Worm (Caenorhabditis elegans) whole organism, L4 larva: ENCODE measurements around the gene moa-1.
A peak's percentile ranks its signal among the peaks of the same experiment; 100 is the strongest.

ENCODE experiments used
- D1046.2 ChIP-seq: fragments of 200-800 bp; sonication (Bioruptor generic); IDR thresholded peaks from 2 replicates; pipeline ENCODE4 v1.3.6; 2022; ENCODE audit warnings: missing genetic modification characterization, missing compliant biosample characterization
- F10B5.3 ChIP-seq: sonication (generic microtip); optimal IDR thresholded peaks from 2 replicates; lab custom pipeline; 2016; ENCODE audit warnings: mild to moderate bottlenecking, missing genetic modification characterization, missing compliant biosample characterization
- F37D6.2 ChIP-seq: sonication (generic microtip); optimal IDR thresholded peaks from 2 replicates; lab custom pipeline; 2016; ENCODE audit warnings: mild to moderate bottlenecking, missing genetic modification characterization, missing compliant biosample characterization
- R02D3.7 ChIP-seq: fragments of 150-350 bp; sonication (generic microtip); optimal IDR thresholded peaks from 3 replicates; lab custom pipeline; 2014; ENCODE audit warnings: missing biosample characterization, missing genetic modification characterization
- T20F7.1 ChIP-seq: fragments of 200-800 bp; sonication (Bioruptor generic); optimal IDR thresholded peaks from 2 replicates; lab custom pipeline; 2018; ENCODE audit warnings: mild to moderate bottlenecking, missing genetic modification characterization, missing compliant biosample characterization
- Y75B8A.6 ChIP-seq: fragments of 200-800 bp; sonication (Bioruptor generic); IDR thresholded peaks from 2 replicates; pipeline ENCODE4 v1.3.6; 2022; ENCODE audit warnings: missing genetic modification reagents, missing genetic modification characterization, missing compliant biosample characterization
- ZK337.2 ChIP-seq: fragments of 200-800 bp; sonication (Bioruptor generic); IDR thresholded peaks from 2 replicates; pipeline ENCODE4 v1.3.6; 2022; ENCODE audit warnings: missing genetic modification reagents, missing genetic modification characterization, missing compliant biosample characterization
- ZK546.5 ChIP-seq, 2 experiments: sonication (generic microtip); optimal IDR thresholded peaks; 2 replicates each; lab custom pipeline; 2017; ENCODE audit warnings: missing biosample characterization in 2 of 2, missing genetic modification characterization in 2 of 2
- aly-2 ChIP-seq: sonication (generic microtip); optimal IDR thresholded peaks from 2 replicates; lab custom pipeline; 2018; ENCODE audit warnings: missing biosample characterization, missing genetic modification characterization
- ama-1 ChIP-seq: fragments of 150-350 bp; optimal IDR thresholded peaks from 2 replicates; lab custom pipeline; 2014; ENCODE audit warnings: inconsistent platforms, mixed read lengths
- arid-1 ChIP-seq: fragments of 200-800 bp; sonication (Bioruptor generic); conservative IDR thresholded peaks from 2 replicates; pipeline ENCODE4 v1.3.6; 2022; ENCODE audit warnings: missing genetic modification reagents, missing genetic modification characterization, missing compliant biosample characterization
- attf-4 ChIP-seq: sonication (generic microtip); optimal IDR thresholded peaks from 3 replicates; lab custom pipeline; 2017; ENCODE audit warnings: missing biosample characterization, missing genetic modification characterization
- ceh-32 ChIP-seq: sonication (generic microtip); optimal IDR thresholded peaks from 2 replicates; lab custom pipeline; 2016; ENCODE audit warnings: mild to moderate bottlenecking, missing genetic modification characterization, missing compliant biosample characterization; ENCODE audit not compliant: poor library complexity
- ceh-44 ChIP-seq: fragments of 200-800 bp; sonication (Bioruptor generic); IDR thresholded peaks from 2 replicates; pipeline ENCODE4 v1.3.6; 2022; ENCODE audit warnings: missing genetic modification reagents, missing genetic modification characterization, missing compliant biosample characterization
- ceh-62 ChIP-seq: sonication (generic microtip); optimal IDR thresholded peaks from 2 replicates; lab custom pipeline; 2017; ENCODE audit warnings: missing biosample characterization, missing genetic modification characterization
- ces-1 ChIP-seq: fragments of 150-350 bp; sonication (generic microtip); optimal IDR thresholded peaks from 4 replicates; lab custom pipeline; 2014; ENCODE audit warnings: missing biosample characterization, missing genetic modification reagents, missing genetic modification characterization
- cey-2 ChIP-seq: sonication (generic microtip); optimal IDR thresholded peaks from 3 replicates; lab custom pipeline; 2017; ENCODE audit warnings: missing genetic modification characterization, mild to moderate bottlenecking, missing compliant biosample characterization, antibody characterized with exemption, borderline replicate concordance; ENCODE audit not compliant: insufficient read depth
- dve-1 ChIP-seq: sonication (generic microtip); optimal IDR thresholded peaks from 2 replicates; lab custom pipeline; 2017; ENCODE audit warnings: antibody characterized with exemption, mild to moderate bottlenecking, missing genetic modification characterization, missing compliant biosample characterization; ENCODE audit not compliant: insufficient read depth
- egl-27 ChIP-seq: sonication (generic microtip); optimal IDR thresholded peaks from 3 replicates; lab custom pipeline; 2017; ENCODE audit warnings: missing biosample characterization, missing genetic modification reagents, missing genetic modification characterization
- fkh-10 ChIP-seq: fragments of 150-350 bp; optimal IDR thresholded peaks from 2 replicates; lab custom pipeline; 2014; ENCODE audit warnings: missing biosample characterization, missing genetic modification reagents, missing genetic modification characterization
- fos-1 ChIP-seq: fragments of 150-350 bp; optimal IDR thresholded peaks from 2 replicates; lab custom pipeline; 2014; ENCODE audit warnings: missing biosample characterization, missing genetic modification characterization
- hlh-11 ChIP-seq: fragments of 200-800 bp; sonication (Bioruptor generic); optimal IDR thresholded peaks from 2 replicates; lab custom pipeline; 2018; ENCODE audit warnings: mild to moderate bottlenecking, missing genetic modification characterization, missing compliant biosample characterization
- hlh-30 ChIP-seq: sonication (generic microtip); optimal IDR thresholded peaks from 2 replicates; lab custom pipeline; 2017; ENCODE audit warnings: antibody characterized with exemption, mild to moderate bottlenecking, missing genetic modification characterization, missing compliant biosample characterization; ENCODE audit not compliant: insufficient read depth
- lin-13 ChIP-seq: fragments of 150-350 bp; optimal IDR thresholded peaks from 2 replicates; lab custom pipeline; 2014; ENCODE audit warnings: missing biosample characterization, missing genetic modification reagents, missing genetic modification characterization
- lin-29 ChIP-seq: fragments of 200-800 bp; sonication (Bioruptor generic); IDR thresholded peaks from 2 replicates; pipeline ENCODE4 v1.3.6; 2022; ENCODE audit warnings: missing genetic modification reagents, missing genetic modification characterization, missing compliant biosample characterization
- mep-1 ChIP-seq: fragments of 150-350 bp; sonication (generic microtip); optimal IDR thresholded peaks from 3 replicates; lab custom pipeline; 2014; ENCODE audit warnings: missing biosample characterization, missing genetic modification characterization
- mes-2 ChIP-seq: sonication (generic microtip); optimal IDR thresholded peaks from 2 replicates; lab custom pipeline; 2016; ENCODE audit warnings: missing genotype, mild to moderate bottlenecking, missing genetic modification characterization, missing compliant biosample characterization; ENCODE audit not compliant: poor library complexity, severe bottlenecking
- nhr-11 ChIP-seq: fragments of 150-350 bp; optimal IDR thresholded peaks from 2 replicates; lab custom pipeline; 2014; ENCODE audit warnings: missing biosample characterization, missing genetic modification characterization
- nhr-237 ChIP-seq: sonication (generic microtip); optimal IDR thresholded peaks from 2 replicates; lab custom pipeline; 2017; ENCODE audit warnings: missing biosample characterization, missing genetic modification characterization
- nhr-25 ChIP-seq: sonication (generic microtip); optimal IDR thresholded peaks from 2 replicates; lab custom pipeline; 2017; ENCODE audit warnings: missing genetic modification characterization, mild to moderate bottlenecking, missing compliant biosample characterization, antibody characterized with exemption, moderate library complexity, borderline replicate concordance; ENCODE audit not compliant: insufficient read depth
- nhr-41 ChIP-seq: fragments of 200-800 bp; sonication (Bioruptor generic); IDR thresholded peaks from 2 replicates; pipeline ENCODE4 v1.3.6; 2022; ENCODE audit warnings: missing genetic modification reagents, missing genetic modification characterization, missing compliant biosample characterization
- nhr-6 ChIP-seq: fragments of 150-350 bp; optimal IDR thresholded peaks from 2 replicates; lab custom pipeline; 2014; ENCODE audit warnings: missing biosample characterization, missing genetic modification characterization
- nhr-76 ChIP-seq: fragments of 150-350 bp; optimal IDR thresholded peaks from 2 replicates; lab custom pipeline; 2014; ENCODE audit warnings: missing biosample characterization, missing genetic modification characterization
- pha-4 ChIP-seq, 2 experiments: fragments of 150-350 bp in 1 of 2; fragments of 200-800 bp in 1 of 2; sonication (Bioruptor generic) in 1 of 2; IDR thresholded peaks in 1 of 2; optimal IDR thresholded peaks in 1 of 2; 2 replicates each; pipeline versions ENCODE4 v1.3.6 to Lab custom; 2014 to 2022; ENCODE audit warnings: missing genetic modification characterization in 2 of 2, missing genetic modification reagents in 2 of 2, missing biosample characterization in 1 of 2, missing compliant biosample characterization in 1 of 2
- php-3 ChIP-seq: fragments of 200-800 bp; sonication (Bioruptor generic); IDR thresholded peaks from 2 replicates; pipeline ENCODE4 v1.3.6; 2022; ENCODE audit warnings: missing genetic modification reagents, missing genetic modification characterization, missing compliant biosample characterization
- saeg-2 ChIP-seq: fragments of 200-800 bp; sonication (Bioruptor generic); IDR thresholded peaks from 2 replicates; pipeline ENCODE4 v1.3.6; 2022; ENCODE audit warnings: missing genetic modification reagents, missing genetic modification characterization, missing compliant biosample characterization
- set-16 ChIP-seq: fragments of 200-800 bp; sonication (Bioruptor generic); IDR thresholded peaks from 2 replicates; pipeline ENCODE4 v1.3.6; 2022; ENCODE audit warnings: missing genetic modification reagents, missing genetic modification characterization, missing compliant biosample characterization
- skn-1 ChIP-seq: fragments of 150-350 bp; optimal IDR thresholded peaks from 2 replicates; lab custom pipeline; 2014; ENCODE audit warnings: missing biosample characterization, missing genetic modification characterization
- snpc-1.2 ChIP-seq: fragments of 200-800 bp; sonication (Bioruptor generic); IDR thresholded peaks from 2 replicates; pipeline ENCODE4 v1.3.6; 2022; ENCODE audit warnings: missing genetic modification reagents, missing genetic modification characterization, missing compliant biosample characterization
- spr-3 ChIP-seq: fragments of 200-800 bp; sonication (Bioruptor generic); optimal IDR thresholded peaks from 2 replicates; lab custom pipeline; 2018; ENCODE audit warnings: mild to moderate bottlenecking, missing genetic modification characterization, missing compliant biosample characterization
- tra-1 ChIP-seq: fragments of 200-800 bp; sonication (Bioruptor generic); IDR thresholded peaks from 2 replicates; pipeline ENCODE4 v1.3.6; 2022; ENCODE audit warnings: missing genetic modification reagents, missing genetic modification characterization, missing compliant biosample characterization
- unc-39 ChIP-seq: sonication (generic microtip); optimal IDR thresholded peaks from 2 replicates; lab custom pipeline; 2017; ENCODE audit warnings: missing biosample characterization, missing genetic modification characterization
- unc-62 ChIP-seq, 3 experiments: fragments of 150-350 bp in 1 of 3; sonication (generic microtip); optimal IDR thresholded peaks in 2 of 3; peaks in 1 of 3; 1 replicate in 1 of 3; 2 replicates in 2 of 3; lab custom pipeline; 2014 to 2017; ENCODE audit warnings: missing biosample characterization in 3 of 3, missing genetic modification characterization in 3 of 3, missing genetic modification reagents in 3 of 3, missing genotype in 1 of 3
- zag-1 ChIP-seq: fragments of 150-350 bp; optimal IDR thresholded peaks from 2 replicates; lab custom pipeline; 2014; ENCODE audit warnings: missing biosample characterization, missing genetic modification characterization
- zfp-2 ChIP-seq: sonication (generic microtip); optimal IDR thresholded peaks from 2 replicates; lab custom pipeline; 2016; ENCODE audit warnings: mild to moderate bottlenecking, missing genetic modification characterization, missing compliant biosample characterization
- zfp-3 ChIP-seq: fragments of 200-800 bp; sonication (Bioruptor generic); conservative IDR thresholded peaks from 2 replicates; pipeline ENCODE4 v1.3.6; 2022; ENCODE audit warnings: missing genetic modification reagents, missing genetic modification characterization, missing compliant biosample characterization
- ztf-11 ChIP-seq: fragments of 150-350 bp; optimal IDR thresholded peaks from 2 replicates; lab custom pipeline; 2014; ENCODE audit warnings: missing biosample characterization, missing genetic modification characterization

moa-1 gene

ce11 chrIII:1923419-1924318 lies 46.0 kb downstream of the moa-1 start (continued):
- TF ChIP-seq hlh-11 (tag; lab: Kevin White, UChicago), result peak; percentile 99
- no peak for TF ChIP-seq ZK337.2
- no peak for TF ChIP-seq egl-27 (tag; lab: Kevin White, UChicago)
- no peak for TF ChIP-seq nhr-6 (tag; lab: Kevin White, UChicago)
- TF ChIP-seq ZK546.5 (tag; optimal IDR thresholded peaks at IDR 0.05; lab: Kevin White, UChicago), result no peak
- peak; percentile 88 for TF ChIP-seq tra-1
- TF ChIP-seq dve-1 (tag; lab: Kevin White, UChicago), result peak; percentile 65
- no peak for TF ChIP-seq aly-2 (tag; lab: Kevin White, UChicago)
- TF ChIP-seq unc-39 (tag; lab: Kevin White, UChicago), result no peak
- TF ChIP-seq zfp-2, result peak; percentile 4
- TF ChIP-seq nhr-11, result peak; percentile 71
- no peak for TF ChIP-seq snpc-1.2
- peak; percentile 68 for TF ChIP-seq T20F7.1 (GFP tag; lab: Kevin White, UChicago)
- TF ChIP-seq Y75B8A.6, result no peak
- TF ChIP-seq hlh-30 (tag; lab: Kevin White, UChicago), result peak; percentile 95
- peak; percentile 88 for TF ChIP-seq nhr-25
- TF ChIP-seq D1046.2 (GFP tag; lab: Robert Waterston, UW), result no peak
- TF ChIP-seq lin-29 (GFP tag; lab: Robert Waterston, UW), result peak; percentile 86
- no peak for TF ChIP-seq zfp-3 (GFP tag; lab: Robert Waterston, UW)
- peak; percentile 85 for TF ChIP-seq F37D6.2 (tag; lab: Kevin White, UChicago)
- no peak for TF ChIP-seq F10B5.3
- no peak for TF ChIP-seq cey-2 (tag; lab: Kevin White, UChicago)
- peak; percentile 89 for TF ChIP-seq saeg-2 (GFP tag; lab: Robert Waterston, UW)
- TF ChIP-seq fkh-10 (GFP tag; lab: Kevin White, UChicago), result peak; percentile 91
- TF ChIP-seq arid-1 (GFP tag; lab: Robert Waterston, UW), result peak; percentile 47; the same call in 1 of the 2 replicates
- TF ChIP-seq mes-2, result peak; percentile 69
- TF ChIP-seq nhr-41 (GFP tag; lab: Robert Waterston, UW), result no peak
- TF ChIP-seq spr-3 (GFP tag; lab: Kevin White, UChicago), result peak; percentile 31
- TF ChIP-seq skn-1, result no peak
- TF ChIP-seq fos-1 (tag; lab: Kevin White, UChicago), result no peak
- peak; percentile 42 for TF ChIP-seq nhr-237 (tag; lab: Kevin White, UChicago)
- no peak for TF ChIP-seq ceh-44
- TF ChIP-seq php-3 (GFP tag; lab: Robert Waterston, UW), result 0 out of 2 replicates have a peak, but pooled peaks have one; percentile 28
- TF ChIP-seq ztf-11, result no peak
- TF ChIP-seq unc-62 (GFP tag; optimal IDR thresholded peaks at IDR 0.05 in 1 of 2; lab: Kevin White, UChicago), result peak in 1 of 2 experiments; percentile 100
- no peak for TF ChIP-seq unc-62 (tag; optimal IDR thresholded peaks at IDR 0.05; lab: Kevin White, UChicago)
- TF ChIP-seq zag-1 (tag; lab: Kevin White, UChicago), result peak; percentile 38
- TF ChIP-seq nhr-76 (tag; lab: Kevin White, UChicago), result no peak
- TF ChIP-seq ama-1, result no peak
- TF ChIP-seq set-16 (GFP tag; lab: Robert Waterston, UW), result peak; percentile 100
- TF ChIP-seq pha-4 (GFP tag; IDR thresholded peaks at IDR 0.05; lab: Robert Waterston, UW), result peak; percentile 93
- no peak for TF ChIP-seq pha-4 (tag; optimal IDR thresholded peaks at IDR 0.05; lab: Kevin White, UChicago)
- no peak for TF ChIP-seq ceh-62 (tag; lab: Kevin White, UChicago)
- TF ChIP-seq attf-4 (tag; lab: Kevin White, UChicago), result no peak
- TF ChIP-seq ces-1, result no peak
- peak; percentile 86 for TF ChIP-seq mep-1
- TF ChIP-seq R02D3.7 (tag; lab: Kevin White, UChicago), result no peak
- peak; percentile 52 for TF ChIP-seq ceh-32 (tag; lab: Kevin White, UChicago)
- TF ChIP-seq lin-13 (GFP tag; lab: Kevin White, UChicago), result peak; percentile 53
